Worm (Caenorhabditis elegans) whole organism, young adult: ENCODE data around the gene C06A8.8.

ENCODE experiments used
- B0019.2 ChIP-seq: fragments of 200-800 bp; sonication (Bioruptor generic); conservative IDR thresholded peaks from 2 replicates; pipeline ENCODE4 v1.3.6; 2022; ENCODE audit warnings: missing genetic modification reagents, missing genetic modification characterization, missing compliant biosample characterization
- akir-1 ChIP-seq: fragments of 200-800 bp; sonication (Bioruptor generic); optimal IDR thresholded peaks from 2 replicates; lab custom pipeline; 2018; ENCODE audit warnings: mild to moderate bottlenecking, missing genetic modification characterization, moderate library complexity, missing compliant biosample characterization
- ceh-27 ChIP-seq: fragments of 200-800 bp; sonication (Bioruptor generic); optimal IDR thresholded peaks from 2 replicates; lab custom pipeline; 2018; ENCODE audit warnings: mild to moderate bottlenecking, missing genetic modification characterization, moderate library complexity, missing compliant biosample characterization
- lag-1 ChIP-seq: fragments of 200-800 bp; sonication (Bioruptor generic); IDR thresholded peaks from 2 replicates; pipeline ENCODE4 v1.3.6; 2022; ENCODE audit warnings: missing genetic modification reagents, missing genetic modification characterization, missing compliant biosample characterization
- lin-26 ChIP-seq: fragments of 200-800 bp; sonication (Bioruptor generic); IDR thresholded peaks from 2 replicates; pipeline ENCODE4 v1.3.6; 2022; ENCODE audit warnings: missing genetic modification reagents, missing genetic modification characterization, missing compliant biosample characterization
- lin-35 ChIP-seq, 3 experiments: fragments of 150-350 bp in 2 of 3; sonication (generic microtip) in 1 of 3; optimal IDR thresholded peaks; 2 replicates each; lab custom pipeline; 2014 to 2018; ENCODE audit warnings: missing biosample characterization in 3 of 3, missing genetic modification characterization in 3 of 3, missing genetic modification reagents in 3 of 3
- lin-40 ChIP-seq: sonication (generic microtip); optimal IDR thresholded peaks from 2 replicates; lab custom pipeline; 2016; ENCODE audit warnings: missing genetic modification characterization, mild to moderate bottlenecking, missing compliant biosample characterization, missing genotype, missing genetic modification reagents
- madf-3 ChIP-seq: fragments of 200-800 bp; sonication (Bioruptor generic); IDR thresholded peaks from 2 replicates; pipeline ENCODE4 v1.3.6; 2022; ENCODE audit warnings: missing genetic modification reagents, missing genetic modification characterization, missing compliant biosample characterization
- pha-4 ChIP-seq: fragments of 150-350 bp; sonication (generic microtip); optimal IDR thresholded peaks from 2 replicates; lab custom pipeline; 2014; ENCODE audit warnings: missing biosample characterization, missing genetic modification reagents, missing genetic modification characterization
- sea-2 ChIP-seq: fragments of 200-800 bp; sonication (Bioruptor generic); IDR thresholded peaks from 2 replicates; pipeline ENCODE4 v1.3.6; 2022; ENCODE audit warnings: missing genetic modification characterization, missing compliant biosample characterization
- ztf-25 ChIP-seq: fragments of 200-800 bp; sonication (Bioruptor generic); IDR thresholded peaks from 2 replicates; pipeline ENCODE4 v1.3.6; 2022; ENCODE audit warnings: missing genetic modification reagents, missing genetic modification characterization, missing compliant biosample characterization

DNA sequence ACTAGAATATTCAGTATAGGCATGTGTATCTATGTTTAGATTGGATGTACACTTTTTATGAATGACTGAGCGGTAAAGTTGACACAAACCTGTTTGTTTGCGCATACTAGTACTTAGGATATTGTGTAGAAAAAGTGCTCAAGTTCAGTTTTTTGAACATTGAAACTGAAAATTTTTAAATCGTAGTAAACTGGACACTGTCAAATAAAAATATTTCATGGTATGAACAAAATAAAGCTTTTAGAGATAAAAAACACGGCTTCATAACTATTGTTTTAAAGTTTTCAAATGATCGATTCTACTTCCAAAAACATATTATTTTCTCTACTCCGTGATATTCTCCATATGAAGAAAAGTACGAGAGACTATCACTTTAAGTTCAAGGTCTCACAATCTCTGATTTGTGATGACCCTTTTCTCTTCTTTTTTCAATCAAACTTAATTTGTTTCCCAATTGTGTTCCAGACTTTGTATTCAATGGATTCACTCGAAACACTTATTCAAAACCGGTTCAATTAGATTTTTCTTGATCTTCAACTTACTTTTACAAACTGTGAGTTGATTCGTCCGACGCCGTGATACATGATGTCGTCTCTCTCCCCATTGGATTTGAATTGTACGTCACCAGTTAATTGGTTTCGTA lies 19.7 kb upstream of the C06A8.8 start:
- TF ChIP-seq lin-40 (tag; lab: Kevin White, UChicago) (no peak), ceh-27 (GFP tag; lab: Kevin White, UChicago) (no peak), lag-1 (GFP tag; lab: Robert Waterston, UW) (no peak), sea-2 (no peak), lin-26 (no peak), pha-4 (no peak), ztf-25 (GFP tag; lab: Robert Waterston, UW) (no peak), lin-35 (GFP tag; optimal IDR thresholded peaks at IDR 0.05; lab: Kevin White, UChicago) (no peak), B0019.2 (GFP tag; lab: Robert Waterston, UW) (no peak), akir-1 (no peak), madf-3 (GFP tag; lab: Robert Waterston, UW) (no peak)
